Worm (Caenorhabditis elegans) whole organism, L1 larva: ENCODE measurements around the gene fbxa-104.

ENCODE experiments used
- C04F5.9 ChIP-seq: sonication (generic microtip); optimal IDR thresholded peaks from 2 replicates; lab custom pipeline; 2016; ENCODE audit warnings: missing genetic modification characterization, missing compliant biosample characterization
- C16A3.4 ChIP-seq: fragments of 150-350 bp; optimal IDR thresholded peaks from 2 replicates; lab custom pipeline; 2014; ENCODE audit warnings: missing biosample characterization, missing genetic modification characterization
- F16B12.6 ChIP-seq: fragments of 150-350 bp; optimal IDR thresholded peaks from 2 replicates; lab custom pipeline; 2014; ENCODE audit warnings: missing biosample characterization, missing genetic modification characterization
- aly-2 ChIP-seq: fragments of 150-350 bp; optimal IDR thresholded peaks from 2 replicates; lab custom pipeline; 2014; ENCODE audit warnings: missing biosample characterization, missing genetic modification characterization
- blmp-1 ChIP-seq: fragments of 150-350 bp; optimal IDR thresholded peaks from 2 replicates; lab custom pipeline; 2014; ENCODE audit warnings: missing biosample characterization, missing genetic modification characterization
- dpl-1 ChIP-seq, 3 experiments: fragments of 150-350 bp in 2 of 3; sonication (generic microtip) in 1 of 3; optimal IDR thresholded peaks; 2 replicates each; lab custom pipeline; 2014 to 2017; ENCODE audit warnings: missing biosample characterization in 3 of 3, missing genetic modification characterization in 3 of 3, missing genetic modification reagents in 3 of 3
- efl-1 ChIP-seq, 4 experiments: fragments of 150-350 bp; optimal IDR thresholded peaks in 3 of 4; peaks in 1 of 4; 1 replicate in 1 of 4; 2 replicates in 3 of 4; lab custom pipeline; 2014; ENCODE audit warnings: missing biosample characterization in 2 of 4, missing genetic modification characterization in 2 of 4, missing genetic modification reagents in 2 of 4
- elt-2 ChIP-seq: sonication (generic microtip); optimal IDR thresholded peaks from 2 replicates; lab custom pipeline; 2016; ENCODE audit warnings: missing genetic modification characterization, mild to moderate bottlenecking, inconsistent platforms, missing compliant biosample characterization, missing genetic modification reagents
- ets-5 ChIP-seq: fragments of 200-800 bp; sonication (Bioruptor generic); IDR thresholded peaks from 2 replicates; pipeline ENCODE4 v1.3.6; 2022; ENCODE audit warnings: missing genetic modification characterization, missing compliant biosample characterization
- fkh-10 ChIP-seq: sonication (generic microtip); optimal IDR thresholded peaks from 2 replicates; lab custom pipeline; 2017; ENCODE audit warnings: missing biosample characterization, missing genetic modification reagents, missing genetic modification characterization
- fkh-8 ChIP-seq: sonication (generic microtip); optimal IDR thresholded peaks from 2 replicates; lab custom pipeline; 2016; ENCODE audit warnings: mild to moderate bottlenecking, missing genetic modification characterization, missing compliant biosample characterization
- fos-1 ChIP-seq: fragments of 150-350 bp; optimal IDR thresholded peaks from 2 replicates; lab custom pipeline; 2014; ENCODE audit warnings: missing biosample characterization, missing genetic modification characterization
- hlh-4 ChIP-seq: sonication (generic microtip); optimal IDR thresholded peaks from 2 replicates; lab custom pipeline; 2016; ENCODE audit warnings: mild to moderate bottlenecking, missing genetic modification characterization, missing compliant biosample characterization
- isw-1 ChIP-seq: fragments of 200-800 bp; sonication (Bioruptor generic); IDR thresholded peaks from 2 replicates; pipeline ENCODE4 v1.3.6; 2022; ENCODE audit warnings: missing genetic modification characterization, missing compliant biosample characterization
- lin-35 ChIP-seq, 2 experiments: fragments of 150-350 bp; optimal IDR thresholded peaks; 2 replicates each; lab custom pipeline; 2014; ENCODE audit warnings: missing biosample characterization in 2 of 2, missing genetic modification characterization in 2 of 2, missing genetic modification reagents in 2 of 2
- lir-3 ChIP-seq: sonication (generic microtip); optimal IDR thresholded peaks from 2 replicates; lab custom pipeline; 2016; ENCODE audit warnings: mild to moderate bottlenecking, missing genetic modification characterization, moderate library complexity, missing compliant biosample characterization; ENCODE audit not compliant: poor library complexity
- mdl-1 ChIP-seq, 2 experiments: fragments of 150-350 bp; optimal IDR thresholded peaks; 2 replicates each; lab custom pipeline; 2014 to 2017; ENCODE audit warnings: missing biosample characterization in 2 of 2, missing genetic modification characterization in 2 of 2, inconsistent platforms in 1 of 2
- nhr-19 ChIP-seq: fragments of 200-800 bp; sonication (Bioruptor generic); conservative IDR thresholded peaks from 2 replicates; pipeline ENCODE4 v1.3.6; 2022; ENCODE audit warnings: missing genetic modification characterization, missing compliant biosample characterization
- nhr-20 ChIP-seq: sonication (generic microtip); optimal IDR thresholded peaks from 2 replicates; lab custom pipeline; 2016; ENCODE audit warnings: mild to moderate bottlenecking, missing genetic modification characterization, missing compliant biosample characterization
- nhr-76 ChIP-seq: sonication (generic microtip); optimal IDR thresholded peaks from 2 replicates; lab custom pipeline; 2017; ENCODE audit warnings: missing biosample characterization, missing genetic modification characterization
- nhr-77 ChIP-seq: fragments of 150-350 bp; optimal IDR thresholded peaks from 2 replicates; lab custom pipeline; 2014; ENCODE audit warnings: missing biosample characterization, missing genetic modification characterization
- nhr-85 ChIP-seq: sonication (generic microtip); peaks from one replicate; lab custom pipeline; 2016; ENCODE audit warnings: missing genetic modification characterization, inconsistent platforms, missing compliant biosample characterization
- pax-3 ChIP-seq: fragments of 200-800 bp; sonication (Bioruptor generic); optimal IDR thresholded peaks from 2 replicates; lab custom pipeline; 2018; ENCODE audit warnings: mild to moderate bottlenecking, missing genetic modification characterization, moderate library complexity, missing compliant biosample characterization
- pqm-1 ChIP-seq: sonication (generic microtip); optimal IDR thresholded peaks from 3 replicates; lab custom pipeline; 2017; ENCODE audit warnings: missing biosample characterization, missing genetic modification characterization
- skn-1 ChIP-seq: fragments of 150-350 bp; optimal IDR thresholded peaks from 2 replicates; lab custom pipeline; 2014; ENCODE audit warnings: missing biosample characterization, missing genetic modification characterization
- unc-86 ChIP-seq: sonication (generic microtip); optimal IDR thresholded peaks from 2 replicates; lab custom pipeline; 2016; ENCODE audit warnings: missing genetic modification characterization, missing compliant biosample characterization
- unc-98 ChIP-seq: fragments of 200-800 bp; sonication (Bioruptor generic); IDR thresholded peaks from 2 replicates; pipeline ENCODE4 v1.3.6; 2022; ENCODE audit warnings: missing genetic modification characterization, missing compliant biosample characterization
- vab-15 ChIP-seq: sonication (generic microtip); optimal IDR thresholded peaks from 2 replicates; lab custom pipeline; 2017; ENCODE audit warnings: missing genotype, mild to moderate bottlenecking, missing genetic modification characterization, missing compliant biosample characterization
- zip-4 ChIP-seq: fragments of 200-800 bp; sonication (Bioruptor generic); optimal IDR thresholded peaks from 2 replicates; lab custom pipeline; 2018; ENCODE audit warnings: mild to moderate bottlenecking, missing genetic modification characterization, moderate library complexity, missing compliant biosample characterization

Gene fbxa-104

ce11 chrV:15434647-15435046 lies 11.2 kb upstream of the fbxa-104 start:
- TF ChIP-seq elt-2 (tag; lab: Kevin White, UChicago) (peak; percentile 36), F16B12.6 (tag; lab: Kevin White, UChicago) (no peak)
- TF ChIP-seq, all 84 proteins: peak for 1

- TF ChIP-seq lin-35 (GFP tag; optimal IDR thresholded peaks at IDR 0.05; lab: Kevin White, UChicago) (peak in 1 of 2 experiments; percentile 25), C04F5.9 (no peak), C16A3.4 (tag; lab: Kevin White, UChicago) (no peak), efl-1 (optimal IDR thresholded peaks at IDR 0.05; lab: Kevin White, UChicago) (no peak), efl-1 (GFP tag; optimal IDR thresholded peaks at IDR 0.05 in 1 of 2; lab: Kevin White, UChicago) (peak in 1 of 2 experiments; percentile 4), elt-2 (tag; lab: Kevin White, UChicago) (peak; percentile 41), pqm-1 (peak; percentile 46)
These were observed 9.0 kb upstream of the fbxa-104 start, which contains the start of gene T26H5.8 for ce11 chrV:15432457-15432856. TSS of gene T26H5.8 (minus strand) at chrV:15432726.

ce11 chrV:15431322-15432052 lies 8.0 kb upstream of the fbxa-104 start:
- TF ChIP-seq lir-3 = no peak
- TF ChIP-seq pax-3 (tag; lab: Kevin White, UChicago) = peak; percentile 51
- TF ChIP-seq fos-1 (tag; lab: Kevin White, UChicago) = no peak
- peak; percentile 23 for TF ChIP-seq pqm-1
- no peak for TF ChIP-seq elt-2 (tag; lab: Kevin White, UChicago)
- no peak for TF ChIP-seq blmp-1 (tag; lab: Kevin White, UChicago)
- no peak for TF ChIP-seq ets-5 (GFP tag; lab: Robert Waterston, UW)
- TF ChIP-seq nhr-20 (tag; lab: Kevin White, UChicago) = no peak
- no peak for TF ChIP-seq dpl-1 (GFP tag; optimal IDR thresholded peaks at IDR 0.05; lab: Kevin White, UChicago)
- TF ChIP-seq nhr-77 (tag; lab: Kevin White, UChicago) = no peak
- no peak for TF ChIP-seq vab-15 (tag; lab: Kevin White, UChicago)
- TF ChIP-seq efl-1 (optimal IDR thresholded peaks at IDR 0.05; lab: Kevin White, UChicago) = no peak
- TF ChIP-seq efl-1 (GFP tag; optimal IDR thresholded peaks at IDR 0.05 in 1 of 2; lab: Kevin White, UChicago) = peak in 1 of 2 experiments; percentile 81
- no peak for TF ChIP-seq unc-86 (tag; lab: Kevin White, UChicago)
- TF ChIP-seq, all 84 proteins: peak for 3

- no peak for TF ChIP-seq efl-1 (optimal IDR thresholded peaks at IDR 0.05; lab: Kevin White, UChicago)
- TF ChIP-seq efl-1 (GFP tag; optimal IDR thresholded peaks at IDR 0.05 in 1 of 2; lab: Kevin White, UChicago) = peak in 1 of 2 experiments; percentile 84
- peak; percentile 13 for TF ChIP-seq nhr-85
- no peak for TF ChIP-seq hlh-4 (tag; lab: Kevin White, UChicago)
These were observed 3.5 kb upstream of the fbxa-104 start, which contains the start of gene fbxa-209 for ce11 chrV:15426944-15427343. TSS of gene fbxa-209 (minus strand) at chrV:15427044.

- TF ChIP-seq elt-2 (tag; lab: Kevin White, UChicago) (peak; percentile 65), efl-1 (optimal IDR thresholded peaks at IDR 0.05; lab: Kevin White, UChicago) (no peak), efl-1 (GFP tag; optimal IDR thresholded peaks at IDR 0.05 in 1 of 2; lab: Kevin White, UChicago) (peak in 1 of 2 experiments; percentile 9), nhr-19 (no peak), nhr-76 (tag; lab: Kevin White, UChicago) (no peak)
These were observed 2.0 kb upstream of the fbxa-104 start, which contains the start of gene Y36E3A.2 for ce11 chrV:15425368-15426091. TSS of gene Y36E3A.2 (plus strand) at chrV:15426041.

- TF ChIP-seq unc-98 (no peak), fkh-10 (no peak), fkh-8 (tag; lab: Kevin White, UChicago) (no peak), hlh-4 (tag; lab: Kevin White, UChicago) (no peak), aly-2 (tag; lab: Kevin White, UChicago) (no peak), skn-1 (tag; lab: Kevin White, UChicago) (no peak), mdl-1 (tag; optimal IDR thresholded peaks at IDR 0.05; lab: Kevin White, UChicago) (no peak), zip-4 (GFP tag; lab: Kevin White, UChicago) (no peak), isw-1 (no peak)
These were observed 5.7 kb downstream of the fbxa-104 start, which contains the start of gene T06E6.10 for ce11 chrV:15417822-15418221. TSS of gene T06E6.10 (plus strand) at chrV:15418122.
